Fruit fly (Drosophila melanogaster) whole organism, adult: ENCODE results near the gene Bcat.

Source experiments
- CG11617 ChIP-seq: fragments of 200-800 bp; sonication (Bioruptor generic); optimal IDR thresholded peaks from 2 replicates; lab custom pipeline; 2017; ENCODE audit warnings: mild to moderate bottlenecking, missing biosample characterization, missing genetic modification reagents, missing genetic modification characterization
- CG12768 ChIP-seq: fragments of 200-800 bp; sonication (Bioruptor generic); optimal IDR thresholded peaks from 2 replicates; lab custom pipeline; 2017; ENCODE audit warnings: missing biosample characterization, missing genetic modification characterization, mild to moderate bottlenecking, moderate library complexity, missing genetic modification reagents
- CG14711 ChIP-seq: fragments of 200-800 bp; sonication (Bioruptor generic); optimal IDR thresholded peaks from 2 replicates; lab custom pipeline; 2018; ENCODE audit warnings: missing biosample characterization, mild to moderate bottlenecking, missing genetic modification characterization, moderate library complexity
- CG1620 ChIP-seq: fragments of 200-800 bp; sonication (Bioruptor generic); optimal IDR thresholded peaks from 2 replicates; lab custom pipeline; 2016; ENCODE audit warnings: missing biosample characterization, missing genetic modification characterization
- CG33017 ChIP-seq: fragments of 200-800 bp; sonication (Bioruptor generic); optimal IDR thresholded peaks from 2 replicates; lab custom pipeline; 2018; ENCODE audit warnings: missing biosample characterization, mild to moderate bottlenecking, missing genetic modification characterization, moderate library complexity
- CG5204 ChIP-seq: fragments of 200-800 bp; sonication (Bioruptor generic); optimal IDR thresholded peaks from 2 replicates; lab custom pipeline; 2016; ENCODE audit warnings: missing biosample characterization, missing genetic modification characterization
- CG7045 ChIP-seq: fragments of 200-800 bp; sonication (Bioruptor generic); optimal IDR thresholded peaks from 2 replicates; lab custom pipeline; 2017; ENCODE audit warnings: missing biosample characterization, mild to moderate bottlenecking, missing genetic modification characterization
- CG7101 ChIP-seq: fragments of 200-800 bp; sonication (Bioruptor generic); optimal IDR thresholded peaks from 2 replicates; lab custom pipeline; 2018; ENCODE audit warnings: missing biosample characterization, mild to moderate bottlenecking, missing genetic modification characterization, moderate library complexity
- Clk ChIP-seq: fragments of 200-800 bp; sonication (Bioruptor generic); optimal IDR thresholded peaks from 2 replicates; lab custom pipeline; 2017; ENCODE audit warnings: missing biosample characterization, missing genetic modification characterization
- Crg-1 ChIP-seq: fragments of 200-800 bp; sonication (Bioruptor generic); optimal IDR thresholded peaks from 2 replicates; lab custom pipeline; 2016; ENCODE audit warnings: missing biosample characterization, missing genetic modification characterization
- Hr96 ChIP-seq: fragments of 200-800 bp; sonication (Bioruptor generic); optimal IDR thresholded peaks from 2 replicates; lab custom pipeline; 2016; ENCODE audit warnings: missing biosample characterization, missing genetic modification characterization
- Mnt ChIP-seq: fragments of 200-800 bp; sonication (Bioruptor generic); optimal IDR thresholded peaks from 2 replicates; lab custom pipeline; 2016; ENCODE audit warnings: missing biosample characterization, mild to moderate bottlenecking, missing genetic modification characterization
- bab1 ChIP-seq: fragments of 200-800 bp; sonication (Bioruptor generic); optimal IDR thresholded peaks from 3 replicates; lab custom pipeline; 2019; ENCODE audit warnings: missing biosample characterization, mild to moderate bottlenecking, missing genetic modification characterization, moderate library complexity
- cic ChIP-seq: fragments of 200-800 bp; sonication (Bioruptor generic); optimal IDR thresholded peaks from 2 replicates; lab custom pipeline; 2017; ENCODE audit warnings: missing biosample characterization, mild to moderate bottlenecking, missing genetic modification characterization, moderate library complexity
- cnc ChIP-seq, 2 experiments: fragments of >200 bp; optimal IDR thresholded peaks; 2 replicates each; lab custom pipeline; 2017
- kay ChIP-seq: fragments of 200-800 bp; sonication (Bioruptor generic); peaks from one replicate; lab custom pipeline; 2016; ENCODE audit warnings: missing biosample characterization, missing genetic modification characterization, borderline replicate concordance
- ovo ChIP-seq: fragments of 200-800 bp; sonication (Bioruptor generic); optimal IDR thresholded peaks from 2 replicates; lab custom pipeline; 2016; ENCODE audit warnings: missing biosample characterization, missing genetic modification characterization
- pad ChIP-seq: fragments of 200-800 bp; sonication (Bioruptor generic); optimal IDR thresholded peaks from 3 replicates; lab custom pipeline; 2017; ENCODE audit warnings: missing biosample characterization, missing genetic modification characterization, mild to moderate bottlenecking, moderate library complexity, missing genetic modification reagents
- tj ChIP-seq: fragments of 200-800 bp; sonication (Bioruptor generic); optimal IDR thresholded peaks from 3 replicates; lab custom pipeline; 2017; ENCODE audit warnings: missing biosample characterization, mild to moderate bottlenecking, missing genetic modification characterization, moderate library complexity
- toe ChIP-seq: fragments of 200-800 bp; sonication (Bioruptor generic); optimal IDR thresholded peaks from 2 replicates; lab custom pipeline; 2016; ENCODE audit warnings: missing biosample characterization, missing genetic modification characterization

The Bcat gene

DNA sequence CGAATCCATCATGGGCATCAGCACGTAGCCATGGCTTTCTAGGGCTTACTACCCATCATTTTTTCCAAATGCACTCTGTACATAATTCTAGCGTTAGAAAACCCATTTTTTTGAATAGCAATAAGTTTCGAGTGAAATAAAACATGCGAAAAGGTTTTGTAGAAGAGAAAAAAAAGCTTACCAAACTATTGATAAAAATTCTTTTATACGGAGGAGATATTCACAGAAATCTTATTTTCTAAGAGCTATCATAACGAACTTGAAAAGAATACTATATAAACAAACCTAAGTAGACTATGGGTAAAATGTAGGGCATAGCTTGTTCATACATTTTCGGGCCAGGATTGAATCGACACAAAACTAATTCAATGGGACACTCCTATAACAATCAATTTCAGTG, 26.4 kb upstream of the Bcat start, which contains the start of gene CG1640:
Gene CG1640, plus strand, starts transcription at position 301 of the 400 bp plus-strand sequence.
- TF ChIP-seq cnc (optimal IDR thresholded peaks at IDR 0.05; lab: Kevin White, UChicago) (no peak), CG14711 (no peak), kay (peak; percentile 19), bab1 (no peak), Mnt (GFP tag; lab: Kevin White, UChicago) (no peak), cic (GFP tag; lab: Kevin White, UChicago) (no peak)

DNA sequence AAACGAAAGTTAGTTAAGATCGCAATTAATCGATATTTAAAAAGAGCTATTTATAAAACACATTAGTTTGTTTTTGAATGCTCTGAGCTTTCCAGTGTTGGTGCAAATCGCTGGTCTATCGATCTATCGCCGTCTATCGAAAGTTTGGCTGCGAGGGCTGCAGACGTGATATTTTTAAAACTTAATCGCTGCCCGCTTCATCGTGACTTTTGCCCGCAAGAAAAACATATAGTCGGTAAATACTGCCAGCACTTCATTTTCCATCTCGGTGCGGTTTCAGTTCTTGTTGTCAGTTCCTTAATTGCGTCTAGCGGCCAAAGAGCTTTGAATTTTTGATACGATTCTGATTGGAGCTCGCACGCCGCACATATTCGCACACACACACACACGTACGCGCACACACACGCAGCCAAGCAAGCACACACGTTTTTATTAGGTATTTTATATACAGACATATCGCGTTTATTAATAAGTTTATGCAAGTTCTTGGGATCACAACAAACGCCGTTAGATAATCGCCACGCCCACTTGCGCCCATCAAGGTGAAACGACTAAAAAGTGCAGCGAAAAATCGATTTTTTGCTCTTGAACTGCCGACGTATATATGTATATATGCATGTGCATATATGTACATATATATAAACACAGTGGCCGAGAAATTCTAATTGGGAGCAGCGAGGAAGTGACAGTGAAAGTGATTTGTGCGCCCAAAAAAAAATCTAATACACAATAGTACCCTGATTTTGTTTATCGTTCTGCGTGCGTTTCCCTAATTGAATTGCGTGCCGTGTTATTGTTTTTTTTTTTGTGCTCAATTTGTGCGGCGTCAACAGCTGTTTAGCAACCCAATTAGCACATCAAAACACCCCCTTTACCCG, 25.6 kb upstream of the Bcat start:
- TF ChIP-seq CG1620 (GFP tag; lab: Kevin White, UChicago) (peak; percentile 21), CG7045 (GFP tag; lab: Kevin White, UChicago) (no peak), cnc (optimal IDR thresholded peaks at IDR 0.05; lab: Kevin White, UChicago) (no peak), kay (peak; percentile 72), CG11617 (GFP tag; lab: Kevin White, UChicago) (peak; percentile 35), CG7101 (tag; lab: Kevin White, UChicago) (peak; percentile 32), CG14711 (peak; percentile 27), tj (GFP tag; lab: Kevin White, UChicago) (peak; percentile 28), ovo (GFP tag; lab: Kevin White, UChicago) (no peak), toe (GFP tag; lab: Kevin White, UChicago) (peak; percentile 6), CG5204 (GFP tag; lab: Kevin White, UChicago) (no peak), Clk (GFP tag; lab: Kevin White, UChicago) (no peak), Hr96 (no peak), pad (GFP tag; lab: Kevin White, UChicago) (no peak), Mnt (GFP tag; lab: Kevin White, UChicago) (peak; percentile 72), CG12768 (GFP tag; lab: Kevin White, UChicago) (peak; percentile 25), CG33017 (no peak), cic (GFP tag; lab: Kevin White, UChicago) (peak; percentile 22), bab1 (peak; percentile 53), Crg-1 (GFP tag; lab: Kevin White, UChicago) (peak; percentile 37)

dm6 chrX:13371704-13372049, 25.0 kb upstream of the Bcat start:
- no peak for TF ChIP-seq cnc (optimal IDR thresholded peaks at IDR 0.05; lab: Kevin White, UChicago)
- no peak for TF ChIP-seq bab1
- TF ChIP-seq CG12768 (GFP tag; lab: Kevin White, UChicago) = no peak
- no peak for TF ChIP-seq CG5204 (GFP tag; lab: Kevin White, UChicago)
- no peak for TF ChIP-seq Hr96
- no peak for TF ChIP-seq Mnt (GFP tag; lab: Kevin White, UChicago)
- peak; percentile 65 for TF ChIP-seq ovo (GFP tag; lab: Kevin White, UChicago)
- no peak for TF ChIP-seq kay

DNA sequence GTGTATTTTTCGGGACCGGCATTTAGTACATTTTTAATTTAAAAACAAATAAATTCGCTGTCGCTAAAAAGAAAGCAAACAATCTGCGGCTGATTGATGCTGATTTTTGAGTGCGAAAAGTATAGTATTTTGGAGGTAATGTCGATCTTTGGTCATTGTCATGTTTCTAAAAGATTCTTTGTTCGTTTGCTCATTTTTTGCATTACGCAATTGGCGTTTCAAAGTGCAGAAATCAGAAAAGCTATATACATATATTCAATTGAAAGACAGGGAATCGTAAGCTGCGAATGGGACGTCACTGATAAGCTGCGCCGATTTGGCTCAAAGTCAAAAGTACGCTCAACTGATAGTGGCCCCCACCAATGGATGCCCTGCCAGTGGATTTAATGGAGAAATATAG, 24.2 kb upstream of the Bcat start:
- TF ChIP-seq bab1 = no peak
- no peak for TF ChIP-seq kay
- TF ChIP-seq Clk (GFP tag; lab: Kevin White, UChicago) = no peak
- TF ChIP-seq CG12768 (GFP tag; lab: Kevin White, UChicago) = no peak
- no peak for TF ChIP-seq Mnt (GFP tag; lab: Kevin White, UChicago)
- no peak for TF ChIP-seq ovo (GFP tag; lab: Kevin White, UChicago)
- no peak for TF ChIP-seq Hr96
- no peak for TF ChIP-seq pad (GFP tag; lab: Kevin White, UChicago)
- no peak for TF ChIP-seq cnc (optimal IDR thresholded peaks at IDR 0.05; lab: Kevin White, UChicago)
- no peak for TF ChIP-seq tj (GFP tag; lab: Kevin White, UChicago)
- TF ChIP-seq Crg-1 (GFP tag; lab: Kevin White, UChicago) = no peak
- no peak for TF ChIP-seq cic (GFP tag; lab: Kevin White, UChicago)
- no peak for TF ChIP-seq CG7101 (tag; lab: Kevin White, UChicago)
- TF ChIP-seq CG5204 (GFP tag; lab: Kevin White, UChicago) = no peak
- no peak for TF ChIP-seq CG11617 (GFP tag; lab: Kevin White, UChicago)
- TF ChIP-seq CG7045 (GFP tag; lab: Kevin White, UChicago) = no peak

- TF ChIP-seq cnc (optimal IDR thresholded peaks at IDR 0.05; lab: Kevin White, UChicago) = no peak
- peak; percentile 74 for TF ChIP-seq CG7045 (GFP tag; lab: Kevin White, UChicago)
- TF ChIP-seq CG14711 = peak; percentile 87
- peak; percentile 80 for TF ChIP-seq Crg-1 (GFP tag; lab: Kevin White, UChicago)
- peak; percentile 53 for TF ChIP-seq bab1
- TF ChIP-seq cic (GFP tag; lab: Kevin White, UChicago) = peak; percentile 12
- TF ChIP-seq Hr96 = no peak
- TF ChIP-seq CG7101 (tag; lab: Kevin White, UChicago) = peak; percentile 95
- TF ChIP-seq CG1620 (GFP tag; lab: Kevin White, UChicago) = peak; percentile 42
- TF ChIP-seq CG12768 (GFP tag; lab: Kevin White, UChicago) = peak; percentile 77
- peak; percentile 80 for TF ChIP-seq CG33017
- TF ChIP-seq pad (GFP tag; lab: Kevin White, UChicago) = no peak
- peak; percentile 53 for TF ChIP-seq CG5204 (GFP tag; lab: Kevin White, UChicago)
- TF ChIP-seq CG11617 (GFP tag; lab: Kevin White, UChicago) = peak; percentile 83
- TF ChIP-seq Clk (GFP tag; lab: Kevin White, UChicago) = no peak
- TF ChIP-seq ovo (GFP tag; lab: Kevin White, UChicago) = peak; percentile 89
- peak; percentile 75 for TF ChIP-seq tj (GFP tag; lab: Kevin White, UChicago)
- TF ChIP-seq kay = peak; percentile 46
- TF ChIP-seq Mnt (GFP tag; lab: Kevin White, UChicago) = peak; percentile 79
- TF ChIP-seq toe (GFP tag; lab: Kevin White, UChicago) = peak; percentile 36
Observed at dm6 chrX:13373239-13374153, 23.2 kb upstream of the Bcat start.
